Fruit fly (Drosophila melanogaster) whole organism, wandering third instar larva: ENCODE data around the gene CG5412.

Experiments used
- Abd-B ChIP-seq: fragments of >200 bp; optimal IDR thresholded peaks from 2 replicates; lab custom pipeline; 2017; ENCODE audit warnings: missing biosample characterization, missing genetic modification characterization
- CG32264 ChIP-seq: fragments of 200-800 bp; sonication (Bioruptor generic); optimal IDR thresholded peaks from 2 replicates; lab custom pipeline; 2016; ENCODE audit warnings: missing biosample characterization, missing genetic modification characterization
- CG9705 ChIP-seq: fragments of 200-800 bp; sonication (Bioruptor generic); optimal IDR thresholded peaks from 2 replicates; lab custom pipeline; 2018; ENCODE audit warnings: missing biosample characterization, mild to moderate bottlenecking, missing genetic modification characterization
- CrebA ChIP-seq: fragments of 200-800 bp; sonication (Bioruptor generic); optimal IDR thresholded peaks from 2 replicates; lab custom pipeline; 2016; ENCODE audit warnings: missing biosample characterization, mild to moderate bottlenecking, missing genetic modification characterization, borderline replicate concordance
- Dfd ChIP-seq: fragments of >200 bp; optimal IDR thresholded peaks from 2 replicates; lab custom pipeline; 2017; ENCODE audit warnings: missing biosample characterization, missing genetic modification characterization
- Dif ChIP-seq: fragments of 200-275, 200-300 bp; sonication (Bioruptor generic); optimal IDR thresholded peaks from 2 replicates; lab custom pipeline; 2018; ENCODE audit warnings: missing biosample characterization, missing genetic modification characterization; ENCODE audit not compliant: partially characterized antibody
- GATAd ChIP-seq: sonication (Bioruptor generic); optimal IDR thresholded peaks from 2 replicates; lab custom pipeline; 2016; ENCODE audit warnings: missing biosample characterization, missing genetic modification characterization
- HLH106 ChIP-seq: fragments of 200-800 bp; optimal IDR thresholded peaks from 3 replicates; lab custom pipeline; 2019; ENCODE audit warnings: missing biosample characterization, mild to moderate bottlenecking, missing genetic modification characterization, moderate library complexity
- Hnf4 ChIP-seq: fragments of 200-800 bp; sonication (Bioruptor generic); optimal IDR thresholded peaks from 2 replicates; lab custom pipeline; 2016; ENCODE audit warnings: missing biosample characterization, mild to moderate bottlenecking, missing genetic modification characterization
- Hr78 ChIP-seq: fragments of >200 bp; optimal IDR thresholded peaks from 2 replicates; lab custom pipeline; 2017; ENCODE audit warnings: missing biosample characterization, missing genetic modification characterization
- Hr83 ChIP-seq: fragments of 200-300 bp; sonication (Bioruptor generic); optimal IDR thresholded peaks from 2 replicates; lab custom pipeline; 2016; ENCODE audit warnings: missing biosample characterization, mild to moderate bottlenecking, missing genetic modification characterization, moderate library complexity; ENCODE audit not compliant: poor library complexity, severe bottlenecking
- Jra ChIP-seq: sonication (Bioruptor generic); optimal IDR thresholded peaks from 2 replicates; lab custom pipeline; 2016; ENCODE audit warnings: missing biosample characterization, missing genetic modification characterization
- Mio ChIP-seq: sonication (Bioruptor generic); optimal IDR thresholded peaks from 2 replicates; lab custom pipeline; 2016; ENCODE audit warnings: missing biosample characterization, missing genetic modification characterization
- Myc ChIP-seq: fragments of >200 bp; optimal IDR thresholded peaks from 2 replicates; lab custom pipeline; 2017
- N ChIP-seq: fragments of >200 bp; optimal IDR thresholded peaks from 2 replicates; lab custom pipeline; 2018; ENCODE audit warnings: missing biosample characterization, missing external identifiers, missing genetic modification characterization
- OdsH ChIP-seq: fragments of 200-800 bp; sonication (Bioruptor generic); optimal IDR thresholded peaks from 2 replicates; lab custom pipeline; 2016; ENCODE audit warnings: missing biosample characterization, mild to moderate bottlenecking, missing genetic modification characterization
- Rel ChIP-seq, 2 experiments: fragments of 200-800 bp; sonication (Bioruptor generic) in 1 of 2; optimal IDR thresholded peaks; 2 replicates in 1 of 2; 3 replicates in 1 of 2; lab custom pipeline; 2016 to 2019; ENCODE audit warnings: mild to moderate bottlenecking in 2 of 2, missing biosample characterization in 2 of 2, missing genetic modification characterization in 2 of 2, moderate library complexity in 1 of 2
- Sp1 ChIP-seq: fragments of 200-800 bp; sonication (Bioruptor generic); optimal IDR thresholded peaks from 3 replicates; lab custom pipeline; 2019; ENCODE audit warnings: missing biosample characterization, mild to moderate bottlenecking, missing genetic modification characterization, moderate library complexity
- Vsx2 ChIP-seq: fragments of 200-300, 225-300 bp; sonication (Bioruptor generic); optimal IDR thresholded peaks from 2 replicates; lab custom pipeline; 2018; ENCODE audit warnings: missing biosample characterization, missing genetic modification characterization; ENCODE audit not compliant: partially characterized antibody
- br ChIP-seq: fragments of 200-800 bp; sonication (Bioruptor generic); optimal IDR thresholded peaks from 2 replicates; lab custom pipeline; 2016; ENCODE audit warnings: missing biosample characterization, missing genetic modification characterization
- brk ChIP-seq: fragments of 200-800 bp; sonication (Bioruptor generic); optimal IDR thresholded peaks from 2 replicates; lab custom pipeline; 2016; ENCODE audit warnings: missing biosample characterization, mild to moderate bottlenecking, missing genetic modification characterization
- dl ChIP-seq, 2 experiments: fragments of 175-275, 200-275 bp in 1 of 2; fragments of 200-275 bp in 1 of 2; sonication (Bioruptor generic); optimal IDR thresholded peaks; lab custom pipeline; 2018; ENCODE audit warnings: mild to moderate bottlenecking in 2 of 2, missing biosample characterization in 2 of 2, missing genetic modification characterization in 2 of 2, moderate library complexity in 2 of 2; ENCODE audit not compliant: partially characterized antibody in 2 of 2, insufficient read depth in 1 of 2
- dmrt93B ChIP-seq: fragments of 200-800 bp; sonication (Bioruptor generic); optimal IDR thresholded peaks from 2 replicates; lab custom pipeline; 2018; ENCODE audit warnings: missing biosample characterization, mild to moderate bottlenecking, missing genetic modification characterization
- dsf ChIP-seq: sonication (Bioruptor generic); optimal IDR thresholded peaks from 2 replicates; lab custom pipeline; 2016; ENCODE audit warnings: missing biosample characterization, missing genetic modification characterization, borderline replicate concordance
- ey ChIP-seq: fragments of 200-800 bp; sonication (Bioruptor generic); optimal IDR thresholded peaks from 2 replicates; lab custom pipeline; 2016; ENCODE audit warnings: missing biosample characterization, missing genetic modification characterization
- foxo ChIP-seq, 2 experiments: fragments of 200-800 bp; sonication (Bioruptor generic); optimal IDR thresholded peaks; 2 replicates in 1 of 2; 3 replicates in 1 of 2; lab custom pipeline; 2016 to 2017; ENCODE audit warnings: missing biosample characterization in 2 of 2, missing genetic modification characterization in 2 of 2
- fru ChIP-seq: fragments of 200-800 bp; sonication (Bioruptor generic); optimal IDR thresholded peaks from 3 replicates; lab custom pipeline; 2016; ENCODE audit warnings: missing biosample characterization, mild to moderate bottlenecking, missing genetic modification characterization
- h ChIP-seq: fragments of 200-800 bp; sonication (Bioruptor generic); optimal IDR thresholded peaks from 3 replicates; lab custom pipeline; 2016; ENCODE audit warnings: missing biosample characterization, mild to moderate bottlenecking, missing genetic modification characterization
- jim ChIP-seq: fragments of 175-275, 200-325 bp; sonication (Bioruptor generic); optimal IDR thresholded peaks from 2 replicates; lab custom pipeline; 2016; ENCODE audit warnings: missing biosample characterization, mild to moderate bottlenecking, missing genetic modification characterization
- lola ChIP-seq: fragments of >200 bp; optimal IDR thresholded peaks from 2 replicates; lab custom pipeline; 2017; ENCODE audit warnings: missing biosample characterization, missing genetic modification characterization
- pan ChIP-seq: fragments of >200 bp; optimal IDR thresholded peaks from 2 replicates; lab custom pipeline; 2017
- psq ChIP-seq: fragments of 200-800 bp; sonication (Bioruptor generic); optimal IDR thresholded peaks from 3 replicates; lab custom pipeline; 2017; ENCODE audit warnings: missing biosample characterization, mild to moderate bottlenecking, missing genetic modification characterization, moderate library complexity
- rgr ChIP-seq: fragments of 200-800 bp; sonication (Bioruptor generic); optimal IDR thresholded peaks from 3 replicates; lab custom pipeline; 2016; ENCODE audit warnings: missing biosample characterization, mild to moderate bottlenecking, missing genetic modification characterization
- sage ChIP-seq: fragments of 200-800 bp; sonication (Bioruptor generic); optimal IDR thresholded peaks from 2 replicates; lab custom pipeline; 2016; ENCODE audit warnings: missing biosample characterization, mild to moderate bottlenecking, missing genetic modification characterization
- sv ChIP-seq: fragments of 200-800 bp; sonication (Bioruptor generic); optimal IDR thresholded peaks from 3 replicates; lab custom pipeline; 2016; ENCODE audit warnings: missing biosample characterization, missing genetic modification characterization
- tai ChIP-seq: sonication (Bioruptor generic); optimal IDR thresholded peaks from 2 replicates; lab custom pipeline; 2016; ENCODE audit warnings: missing biosample characterization, missing genetic modification characterization
- usp ChIP-seq: fragments of >200 bp; optimal IDR thresholded peaks from 2 replicates; lab custom pipeline; 2017; ENCODE audit warnings: missing biosample characterization, missing genetic modification characterization
- woc ChIP-seq: sonication (Bioruptor generic); optimal IDR thresholded peaks from 2 replicates; lab custom pipeline; 2016; ENCODE audit warnings: missing biosample characterization, mild to moderate bottlenecking, missing genetic modification characterization

Gene CG5412

DNA sequence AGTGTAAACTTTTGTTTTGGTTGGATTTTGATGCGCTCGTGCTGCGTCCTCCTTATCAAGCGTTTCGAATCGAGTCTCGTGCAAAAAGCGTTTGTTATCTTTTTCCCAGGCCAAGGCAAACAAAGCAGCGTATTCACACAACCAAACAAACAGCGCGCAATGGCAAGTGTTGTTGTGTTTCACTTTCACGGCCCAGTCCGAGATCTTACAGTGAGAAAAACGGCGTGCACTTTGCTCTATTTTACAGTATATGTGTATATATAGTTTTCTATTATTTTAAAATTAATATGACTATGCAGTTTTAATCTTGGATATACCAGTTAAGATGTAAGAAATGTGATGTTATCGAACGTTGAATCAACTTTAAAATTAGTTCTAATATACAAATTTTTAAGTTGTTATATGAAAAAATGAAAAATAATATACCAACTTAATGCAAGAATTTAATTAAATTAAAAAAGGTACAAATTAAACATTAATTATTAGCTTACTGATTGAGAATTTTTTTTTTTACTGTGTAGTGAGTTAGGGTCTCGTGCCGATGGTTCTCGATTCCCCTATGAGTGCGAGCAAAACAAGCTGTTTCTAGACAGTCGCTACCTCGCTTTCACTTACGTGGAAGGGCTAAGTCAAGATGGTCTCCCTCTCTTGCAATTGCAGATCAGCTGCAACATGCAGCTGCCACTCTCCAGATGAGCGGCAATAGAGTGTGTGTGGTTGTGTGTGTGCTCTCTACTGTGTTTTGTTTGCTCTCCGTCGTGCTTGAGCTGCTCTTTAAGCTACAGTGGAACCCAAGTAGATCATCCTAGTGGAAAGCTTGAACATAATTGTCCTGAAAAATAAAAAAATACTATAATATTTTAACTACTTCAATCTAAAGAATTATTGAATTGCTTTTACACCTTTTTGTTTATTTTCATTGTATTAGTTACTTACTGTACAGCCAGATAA, 17.6 kb downstream of the CG5412 start:
- no peak for TF ChIP-seq Myc
- TF ChIP-seq dmrt93B (GFP tag; lab: Kevin White, UChicago), result peak; percentile 69
- TF ChIP-seq Jra (GFP tag; lab: Kevin White, UChicago), result no peak
- TF ChIP-seq sv (GFP tag; lab: Kevin White, UChicago), result peak; percentile 53
- no peak for TF ChIP-seq tai (GFP tag; lab: Kevin White, UChicago)
- no peak for TF ChIP-seq lola (GFP tag; lab: Kevin White, UChicago)
- TF ChIP-seq CrebA, result no peak
- no peak for TF ChIP-seq Vsx2 (GFP tag; lab: Kevin White, UChicago)
- peak; percentile 44 for TF ChIP-seq woc (GFP tag; lab: Kevin White, UChicago)
- peak; percentile 8 for TF ChIP-seq Hr83 (GFP tag; lab: Kevin White, UChicago)
- peak; percentile 68 for TF ChIP-seq h (GFP tag; lab: Kevin White, UChicago)
- TF ChIP-seq usp, result no peak
- TF ChIP-seq OdsH (GFP tag; lab: Kevin White, UChicago), result peak; percentile 91
- peak; percentile 64 for TF ChIP-seq fru (GFP tag; lab: Kevin White, UChicago)
- peak; percentile 9 for TF ChIP-seq br (GFP tag; lab: Kevin White, UChicago)
- TF ChIP-seq brk (GFP tag; lab: Kevin White, UChicago), result peak; percentile 64
- no peak for TF ChIP-seq pan (lab: Kevin White, UChicago)
- TF ChIP-seq sage (GFP tag; lab: Kevin White, UChicago), result peak; percentile 16
- TF ChIP-seq Sp1, result peak; percentile 90
- TF ChIP-seq jim (GFP tag; lab: Kevin White, UChicago), result no peak
- TF ChIP-seq Mio (GFP tag; lab: Kevin White, UChicago), result no peak
- TF ChIP-seq Rel (GFP tag; optimal IDR thresholded peaks at IDR 0.05; lab: Kevin White, UChicago), result no peak
- peak; percentile 19 for TF ChIP-seq Rel (tag; optimal IDR thresholded peaks at IDR 0.05; lab: Kevin White, UChicago)
- TF ChIP-seq Hr78 (GFP tag; lab: Kevin White, UChicago), result no peak
- no peak for TF ChIP-seq N (GFP tag; lab: Kevin White, UChicago)
- TF ChIP-seq dsf, result peak; percentile 1
- no peak for TF ChIP-seq CG32264 (GFP tag; lab: Kevin White, UChicago)
- peak; percentile 49 for TF ChIP-seq Dif (GFP tag; lab: Kevin White, UChicago)
- peak; percentile 54 for TF ChIP-seq Hnf4 (GFP tag; lab: Kevin White, UChicago)
- peak in 1 of 2 experiments; percentile 86 for TF ChIP-seq foxo (GFP tag; optimal IDR thresholded peaks at IDR 0.05; lab: Kevin White, UChicago)
- TF ChIP-seq Dfd (GFP tag; lab: Kevin White, UChicago), result no peak
- no peak for TF ChIP-seq GATAd (GFP tag; lab: Kevin White, UChicago)
- TF ChIP-seq ey, result peak; percentile 44
- peak; percentile 56 for TF ChIP-seq CG9705 (GFP tag; lab: Kevin White, UChicago)
- peak; percentile 51 to 74 for TF ChIP-seq dl (GFP tag; optimal IDR thresholded peaks at IDR 0.05; lab: Kevin White, UChicago; ENCODE audit: insufficient read depth in 1 of 2, partially characterized antibody in 2 of 2)
- TF ChIP-seq rgr (GFP tag; lab: Kevin White, UChicago), result peak; percentile 89
- peak; percentile 83 for TF ChIP-seq HLH106 (tag; lab: Kevin White, UChicago)
- TF ChIP-seq Abd-B (GFP tag; lab: Kevin White, UChicago), result no peak
- peak; percentile 82 for TF ChIP-seq psq
